Fruit fly (Drosophila melanogaster): ENCODE measurements around the gene Sugb.

Gene Sugb

DNA sequence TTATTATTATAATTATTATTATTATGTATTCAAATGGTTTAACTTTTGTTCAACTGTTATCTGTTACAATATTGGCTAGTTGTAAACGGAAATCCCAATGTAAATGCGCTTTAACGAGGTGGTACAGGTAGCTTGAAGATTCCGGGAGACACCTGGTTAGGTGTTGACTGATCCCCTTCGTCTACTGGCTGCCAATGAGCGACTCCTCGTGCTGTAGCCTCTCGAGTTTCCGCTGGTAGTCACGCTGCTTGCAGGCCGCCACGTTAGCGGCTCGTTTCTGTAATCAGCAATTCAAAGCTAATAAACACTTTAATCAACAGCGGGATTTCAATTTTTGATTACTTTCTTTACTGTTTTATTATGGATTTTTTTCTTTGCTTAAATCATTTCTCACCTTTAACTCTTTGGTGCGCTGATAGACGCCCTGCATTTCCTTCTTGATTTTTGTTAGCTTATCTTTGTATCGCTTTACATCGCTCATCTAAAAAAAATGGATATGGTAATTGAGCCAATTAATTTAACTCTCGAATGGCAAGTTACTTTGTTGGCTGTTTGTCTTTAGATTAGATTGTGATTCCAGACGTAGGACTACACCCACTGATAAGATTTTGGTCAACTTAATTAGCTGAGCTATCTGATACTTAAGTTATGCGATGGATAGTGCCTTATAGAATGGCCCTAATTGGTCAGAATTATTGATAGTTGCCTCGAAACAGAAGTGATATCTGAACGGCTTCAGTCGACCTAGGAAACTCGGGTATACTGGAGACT lies 6.2 kb downstream of the Sugb start (continued):
- no peak for TF ChIP-seq prd (optimal IDR thresholded peaks at IDR 0.05)
- TF ChIP-seq prd (GFP tag; IDR thresholded peaks at IDR 0.05) = no peak
- TF ChIP-seq Nf-YC (tag; optimal IDR thresholded peaks at IDR 0.05) = peak; percentile 30
- no peak for TF ChIP-seq CG10209 (GFP tag; optimal IDR thresholded peaks at IDR 0.05)
- no peak for TF ChIP-seq HLH54F (GFP tag; optimal IDR thresholded peaks at IDR 0.05)
- TF ChIP-seq Vsx1 (GFP tag; optimal IDR thresholded peaks at IDR 0.05) = peak; percentile 84
- TF ChIP-seq vnd (GFP tag; IDR thresholded peaks at IDR 0.05; ENCODE audit: partially characterized antibody) = no peak
- TF ChIP-seq CG3281 (GFP tag; optimal IDR thresholded peaks at IDR 0.05) = peak; percentile 15
- TF ChIP-seq crc (GFP tag; optimal IDR thresholded peaks at IDR 0.05) = no peak
- peak; percentile 62 for TF ChIP-seq Med (GFP tag)
- TF ChIP-seq Sox100B (GFP tag; optimal IDR thresholded peaks at IDR 0.05) = no peak
- TF ChIP-seq Neu2 (GFP tag; optimal IDR thresholded peaks at IDR 0.05; ENCODE audit: borderline replicate concordance) = no peak
- TF ChIP-seq stc (GFP tag; IDR thresholded peaks at IDR 0.05) = 0 out of 2 replicates have a peak, but pooled peaks have one; percentile 12
- TF ChIP-seq Fer2 (tag; optimal IDR thresholded peaks at IDR 0.05) = no peak
- peak; percentile 28 for TF ChIP-seq lab (GFP tag; optimal IDR thresholded peaks at IDR 0.05)
- TF ChIP-seq CG10543 (GFP tag; optimal IDR thresholded peaks at IDR 0.05) = peak; percentile 19
- peak; percentile 93 for TF ChIP-seq mirr (GFP tag; optimal IDR thresholded peaks at IDR 0.05)
- no peak for TF ChIP-seq CG14050 (GFP tag; IDR thresholded peaks at IDR 0.05)
- peak; percentile 20 for TF ChIP-seq CG13296 (GFP tag; optimal IDR thresholded peaks at IDR 0.05)
- no peak for TF ChIP-seq CG1529 (GFP tag; optimal IDR thresholded peaks at IDR 0.05)
- 0 out of 2 replicates have a peak, but pooled peaks have one; percentile 23 for TF ChIP-seq Atf6 (GFP tag; IDR thresholded peaks at IDR 0.05)

- no peak; the same call in 1 of the 2 replicates for TF ChIP-seq Bgb (GFP tag; IDR thresholded peaks at IDR 0.05; ENCODE audit: partially characterized antibody)
- TF ChIP-seq Pdp1 (GFP tag; optimal IDR thresholded peaks at IDR 0.05) = peak in 1 of 2 experiments; percentile 28
- peak; percentile 44 for TF ChIP-seq Ets97D (GFP tag; optimal IDR thresholded peaks at IDR 0.05)
- no peak for TF ChIP-seq B-H2 (GFP tag; optimal IDR thresholded peaks at IDR 0.05)
- TF ChIP-seq CkIIα-i1 (GFP tag; IDR thresholded peaks at IDR 0.05) = no peak
- TF ChIP-seq nmo (GFP tag; optimal IDR thresholded peaks at IDR 0.05) = peak; percentile 33
- no peak for TF ChIP-seq CG1529 (GFP tag; optimal IDR thresholded peaks at IDR 0.05)
- no peak for TF ChIP-seq CG5953 (GFP tag; IDR thresholded peaks at IDR 0.05)
- no peak for TF ChIP-seq CG12104 (GFP tag; optimal IDR thresholded peaks at IDR 0.05)
- no peak for TF ChIP-seq jumu (GFP tag; optimal IDR thresholded peaks at IDR 0.05)
- no peak for TF ChIP-seq eve (GFP tag; optimal IDR thresholded peaks at IDR 0.05)
- TF ChIP-seq amos (GFP tag; IDR thresholded peaks at IDR 0.05; ENCODE audit: partially characterized antibody) = peak; percentile 16; the same call in 1 of the 2 replicates
- TF ChIP-seq CG14965 (GFP tag; optimal IDR thresholded peaks at IDR 0.05; ENCODE audit: borderline replicate concordance) = no peak
- TF ChIP-seq CG30431 (GFP tag; optimal IDR thresholded peaks at IDR 0.05) = no peak
- no peak for TF ChIP-seq ash1 (GFP tag; optimal IDR thresholded peaks at IDR 0.05)
- TF ChIP-seq CG2889 (GFP tag; IDR thresholded peaks at IDR 0.05) = no peak
- no peak for TF ChIP-seq CG10431 (GFP tag; optimal IDR thresholded peaks at IDR 0.05)
- no peak for TF ChIP-seq CG6689 (GFP tag; IDR thresholded peaks at IDR 0.05)
- peak; percentile 49 for TF ChIP-seq Scr (GFP tag; IDR thresholded peaks at IDR 0.05; ENCODE audit: partially characterized antibody)
- no peak for TF ChIP-seq croc (GFP tag; conservative IDR thresholded peaks at IDR 0.05)
- TF ChIP-seq CG34224 (GFP tag; IDR thresholded peaks at IDR 0.05; ENCODE audit: partially characterized antibody) = 0 out of 3 replicates have a peak, but pooled peaks have one; percentile 36
- TF ChIP-seq sob (GFP tag; IDR thresholded peaks at IDR 0.05) = no peak
- TF ChIP-seq gcm (GFP tag; optimal IDR thresholded peaks at IDR 0.05) = no peak
- TF ChIP-seq Dek (tag; optimal IDR thresholded peaks at IDR 0.05) = no peak
- no peak for TF ChIP-seq Poxn (GFP tag; IDR thresholded peaks at IDR 0.05)
- no peak for TF ChIP-seq en (GFP tag; optimal IDR thresholded peaks at IDR 0.05)
- no peak for TF ChIP-seq run (tag; optimal IDR thresholded peaks at IDR 0.05)
- no peak for TF ChIP-seq CG10366 (GFP tag; IDR thresholded peaks at IDR 0.05)
Observed at dm6 chr3L:11691203-11691797, 7.5 kb downstream of the Sugb start, which contains the start of the genes Pldn and CG14135. Gene Pldn (minus strand): TSS chr3L:11691399. Gene CG14135 (plus strand): TSS chr3L:11691571.

All from whole organism, embryonic.